Fruit fly (Drosophila melanogaster): ENCODE data around the gene Ugt49B2.

Ugt49B2 gene

DNA sequence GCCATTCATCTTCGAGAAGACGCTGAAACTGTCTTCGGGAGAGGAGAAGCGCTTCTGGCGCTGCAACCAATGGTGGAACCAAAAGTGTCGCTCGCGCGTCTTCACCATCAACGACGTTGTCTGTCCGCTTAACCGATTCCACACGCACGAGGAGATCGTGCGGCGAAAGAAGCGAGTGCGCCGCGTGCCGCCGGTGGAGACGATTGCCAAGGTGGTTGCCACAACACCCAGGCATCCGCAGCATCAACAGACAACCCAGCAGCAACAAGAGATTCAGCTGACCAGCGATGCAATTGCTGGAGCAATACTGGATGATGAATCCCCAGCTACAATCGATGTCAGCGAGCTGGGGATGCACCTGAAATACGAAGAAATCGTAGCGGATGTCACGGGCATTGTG lies 31.1 kb downstream of the Ugt49B2 start:
- TF ChIP-seq CG8478 (optimal IDR thresholded peaks at IDR 0.05): no peak
- TF ChIP-seq CTCF (optimal IDR thresholded peaks at IDR 0.05): no peak

DNA sequence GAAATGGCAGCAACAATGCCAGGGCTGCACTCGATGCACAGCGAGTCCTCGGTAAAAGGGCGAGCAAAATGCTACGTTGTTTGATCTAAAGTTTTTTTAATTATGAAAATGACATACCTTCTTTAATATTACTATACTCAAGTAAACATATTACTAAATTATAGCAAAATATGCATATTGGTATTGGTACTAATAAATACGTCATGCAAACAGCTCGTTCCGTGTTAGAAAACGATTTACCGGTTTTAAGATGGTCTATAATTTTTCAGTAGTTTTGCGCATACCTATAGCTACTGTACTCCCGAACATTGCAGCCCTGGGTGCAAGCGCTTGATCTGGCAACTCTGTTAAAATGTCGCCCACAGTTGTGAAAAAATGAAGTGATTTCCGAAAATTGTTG lies 34.3 kb downstream of the Ugt49B2 start:
- no peak for TF ChIP-seq CTCF (optimal IDR thresholded peaks at IDR 0.05)
- no peak for TF ChIP-seq CG8478 (optimal IDR thresholded peaks at IDR 0.05)

DNA sequence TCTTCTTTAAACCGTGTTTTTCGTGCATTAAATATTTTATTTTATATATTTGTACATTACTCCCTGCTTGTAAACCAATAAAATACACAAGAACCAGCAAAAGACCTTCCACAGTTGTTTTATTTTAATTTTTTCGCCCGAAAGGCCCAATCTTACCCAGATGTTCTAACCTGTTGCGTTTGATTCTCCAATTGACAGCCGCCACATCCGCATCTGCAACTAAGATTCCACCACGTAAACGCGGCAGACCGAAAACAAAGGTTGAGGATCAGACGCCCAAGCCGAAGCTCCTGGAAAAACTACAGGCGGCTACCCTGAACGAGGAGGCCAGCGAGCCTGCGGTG lies 39.4 kb downstream of the Ugt49B2 start:
- no peak for TF ChIP-seq CTCF (optimal IDR thresholded peaks at IDR 0.05)
- no peak for TF ChIP-seq CG8478 (optimal IDR thresholded peaks at IDR 0.05)

DNA sequence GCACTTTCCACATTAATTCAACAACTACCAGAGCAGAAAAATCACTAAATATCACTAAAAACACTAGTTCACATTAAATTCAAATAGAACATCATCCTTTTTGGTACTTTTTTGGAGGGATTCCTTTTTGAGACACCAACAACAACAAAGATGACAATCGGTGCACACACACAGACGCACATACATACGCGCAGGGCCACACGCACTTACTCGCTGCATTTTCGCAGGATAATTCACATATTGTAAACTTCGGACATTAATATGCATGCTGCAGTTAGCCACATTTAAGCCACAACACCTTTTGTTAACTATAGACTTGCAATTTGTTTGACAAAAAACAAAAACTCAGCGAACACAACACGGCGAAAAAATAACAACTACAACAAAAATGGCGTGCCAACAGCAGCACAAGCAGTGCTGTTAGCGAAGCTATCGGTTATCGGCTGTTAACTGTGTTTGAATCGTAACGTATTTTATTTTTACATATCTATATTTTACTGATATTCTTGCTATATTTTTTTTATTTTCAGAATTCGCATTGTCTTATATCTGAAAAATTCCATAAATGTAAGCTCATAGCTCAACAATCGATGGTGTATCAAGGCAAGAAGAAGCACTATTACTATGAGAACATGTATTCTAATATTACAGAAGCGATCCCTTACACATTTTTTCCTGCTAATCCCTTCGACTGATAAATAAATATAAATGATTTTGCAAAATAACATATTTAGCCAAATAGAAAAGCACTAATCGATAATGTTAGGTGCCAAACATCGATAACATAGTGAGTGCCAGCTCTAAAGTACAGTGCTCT lies 40.0 kb downstream of the Ugt49B2 start:
- TF ChIP-seq CG8478 (optimal IDR thresholded peaks at IDR 0.05): no peak
- no peak for TF ChIP-seq CTCF (optimal IDR thresholded peaks at IDR 0.05)

DNA sequence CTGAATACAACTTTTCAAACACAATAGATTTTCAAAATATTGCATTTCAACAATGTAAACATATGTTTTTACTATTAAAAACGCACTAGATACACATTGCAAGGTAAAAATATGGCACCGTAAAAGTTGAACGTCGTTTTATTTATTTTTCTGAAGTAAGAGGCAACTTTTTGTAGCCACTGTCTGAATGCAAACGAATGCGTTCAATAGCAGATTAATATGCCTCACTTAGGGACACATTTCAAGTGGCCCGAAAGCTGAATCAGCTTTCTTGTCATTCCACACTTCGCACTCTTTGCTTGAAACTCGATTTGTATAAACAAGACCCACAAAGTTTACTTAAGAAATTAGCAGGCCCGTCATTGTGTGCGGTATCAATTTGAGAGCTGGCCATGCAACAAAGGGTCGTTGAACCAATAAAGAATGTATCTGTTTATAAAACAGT lies 49.6 kb downstream of the Ugt49B2 start:
- TF ChIP-seq CG8478 (optimal IDR thresholded peaks at IDR 0.05): no peak
- TF ChIP-seq CTCF (optimal IDR thresholded peaks at IDR 0.05): no peak

DNA sequence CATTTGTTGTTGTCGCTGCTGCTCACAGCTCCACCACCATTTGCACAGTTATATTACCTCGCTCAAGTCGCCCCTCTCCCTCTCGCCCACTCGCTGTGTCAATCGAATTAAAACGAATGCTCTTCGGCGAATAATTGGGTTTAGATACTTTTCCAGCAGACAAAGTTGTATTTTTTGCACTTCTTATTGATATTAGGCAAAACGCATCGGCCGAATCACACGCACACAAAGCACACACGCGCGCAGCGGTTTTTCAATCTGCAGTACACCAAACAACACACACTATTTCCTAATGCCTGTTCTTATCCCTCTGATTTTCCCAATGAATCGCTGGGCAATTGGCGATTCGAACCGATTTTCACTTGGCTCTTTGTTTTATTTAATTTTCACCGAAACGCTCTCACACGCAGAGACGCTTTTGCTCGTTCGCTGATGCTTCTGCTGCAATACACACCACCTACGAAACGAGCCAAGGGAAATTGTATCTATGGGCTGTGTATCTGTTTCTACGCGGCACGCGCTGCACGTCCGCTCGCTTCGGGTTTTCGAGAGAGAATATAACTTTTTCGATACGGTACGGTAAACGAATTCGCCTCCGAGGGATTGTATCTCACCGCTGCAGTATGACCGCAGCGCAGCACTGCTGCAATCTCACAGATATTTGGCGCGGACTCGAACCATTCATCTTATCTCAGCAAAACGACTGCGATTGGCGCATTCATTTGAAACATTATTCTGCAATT lies 50.3 kb downstream of the Ugt49B2 start, which contains the start of gene aus:
TSS of gene aus (minus strand) at position 563 of the 743 bp plus-strand sequence.
- TF ChIP-seq CG8478 (optimal IDR thresholded peaks at IDR 0.05): no peak
- peak; percentile 10 to 55 for TF ChIP-seq CTCF (optimal IDR thresholded peaks at IDR 0.05)

DNA sequence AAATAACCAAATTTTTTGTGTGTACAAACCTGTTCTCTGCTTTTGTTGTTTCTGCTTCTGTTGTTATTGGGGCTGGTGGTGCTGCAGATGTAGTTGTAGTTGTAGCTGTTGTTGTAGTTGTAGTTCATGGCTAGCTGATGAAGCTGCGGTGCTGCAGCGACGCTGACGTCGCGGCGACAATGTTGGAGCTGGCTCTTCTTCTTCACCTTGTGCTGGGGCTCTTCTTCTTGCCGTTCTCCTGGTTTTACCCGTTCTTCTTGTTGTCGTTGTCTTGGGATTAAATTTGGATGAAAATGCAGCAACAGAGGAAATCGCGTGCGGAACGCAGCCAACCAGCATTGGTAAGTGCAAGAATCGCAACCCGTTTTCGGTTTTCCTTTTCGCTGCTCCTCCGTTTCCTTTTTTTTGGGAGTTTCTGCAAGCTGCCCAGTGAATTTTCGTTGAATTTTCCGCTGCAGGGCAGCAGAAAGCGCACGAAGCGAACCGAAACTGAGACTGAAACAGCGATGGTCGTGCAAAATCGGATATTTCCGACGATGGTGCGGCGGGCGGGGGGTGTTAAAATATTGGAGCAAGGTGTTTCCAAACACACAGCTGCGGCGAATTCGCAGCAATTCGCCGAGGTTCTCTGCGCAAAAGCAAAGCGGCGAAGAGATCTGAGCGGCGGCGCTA lies 51.0 kb downstream of the Ugt49B2 start:
- TF ChIP-seq CTCF (optimal IDR thresholded peaks at IDR 0.05): no peak
- TF ChIP-seq CG8478 (optimal IDR thresholded peaks at IDR 0.05): no peak

DNA sequence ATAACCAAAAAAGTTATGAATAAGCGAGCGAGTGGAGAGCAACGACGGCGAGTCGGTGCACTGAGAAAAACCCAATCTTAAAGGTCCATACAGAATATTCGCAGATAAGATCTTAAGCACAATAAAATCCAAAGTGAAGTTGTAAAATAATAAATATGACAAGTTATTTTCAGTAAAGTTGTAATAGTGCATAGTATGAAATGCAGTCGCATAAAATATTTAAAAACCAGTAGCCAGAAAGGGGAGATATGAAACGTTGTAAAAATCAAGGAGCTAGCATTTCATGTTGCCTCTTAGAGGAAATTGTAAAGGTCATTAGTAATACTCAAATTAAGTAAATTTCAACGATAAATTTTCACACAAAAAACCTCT lies 51.7 kb downstream of the Ugt49B2 start:
- TF ChIP-seq CTCF (optimal IDR thresholded peaks at IDR 0.05) (no peak), CG8478 (optimal IDR thresholded peaks at IDR 0.05) (no peak)
